Worm (Caenorhabditis elegans): ENCODE data around the gene ife-4.

ce11 chrX:1122198-1122597, 18.2 kb downstream of the ife-4 start:
- no peak for TF ChIP-seq him-1 (tag; optimal IDR thresholded peaks at IDR 0.05)
- no peak for TF ChIP-seq W03F9.2 (tag; optimal IDR thresholded peaks at IDR 0.05)
- TF ChIP-seq dao-5 (tag; optimal IDR thresholded peaks at IDR 0.05), result no peak

All from whole organism, L4/young adult.